Worm (Caenorhabditis elegans): Measurements from ENCODE around the gene F40D4.13.

- no peak for TF ChIP-seq flt-1 (GFP tag; IDR thresholded peaks at IDR 0.05)
- no peak for TF ChIP-seq ama-1 (optimal IDR thresholded peaks at IDR 0.05)
- TF ChIP-seq pes-1 (GFP tag; IDR thresholded peaks at IDR 0.05): no peak
- TF ChIP-seq tra-4 (tag; optimal IDR thresholded peaks at IDR 0.05): no peak
- no peak for TF ChIP-seq scrt-1 (GFP tag; IDR thresholded peaks at IDR 0.05)
- no peak for TF ChIP-seq hnd-1 (tag; optimal IDR thresholded peaks at IDR 0.05)
- TF ChIP-seq B0310.2 (tag; optimal IDR thresholded peaks at IDR 0.05): no peak
Observed at ce11 chrV:17155384-17155858, 1.6 kb downstream of the F40D4.13 start, which contains the start of gene F40D4.17.
